Worm (Caenorhabditis elegans) whole organism, midembryonic: ENCODE data around the gene sek-3.

Source experiments
- T22C8.4 ChIP-seq: fragments of 200-800 bp; sonication (Bioruptor generic); IDR thresholded peaks from 2 replicates; pipeline ENCODE4 v1.3.6; 2022; ENCODE audit warnings: missing genetic modification characterization, missing compliant biosample characterization
- cog-1 ChIP-seq: sonication (generic microtip); optimal IDR thresholded peaks from 2 replicates; lab custom pipeline; 2016; ENCODE audit warnings: missing genetic modification characterization, missing compliant biosample characterization
- flt-1 ChIP-seq: fragments of 200-800 bp; sonication (Bioruptor generic); IDR thresholded peaks from 2 replicates; pipeline ENCODE4 v1.3.6; 2022; ENCODE audit warnings: missing genetic modification characterization, missing compliant biosample characterization
- med-1 ChIP-seq: sonication (generic microtip); optimal IDR thresholded peaks from 2 replicates; lab custom pipeline; 2017; ENCODE audit warnings: missing genetic modification characterization, mild to moderate bottlenecking, missing compliant biosample characterization, antibody characterized with exemption, missing genetic modification reagents; ENCODE audit not compliant: insufficient read depth
- ref-1 ChIP-seq: fragments of 200-800 bp; sonication (Bioruptor generic); conservative IDR thresholded peaks from 2 replicates; pipeline ENCODE4 v1.3.6; 2022; ENCODE audit warnings: missing genetic modification reagents, missing genetic modification characterization, missing compliant biosample characterization
- tab-1 ChIP-seq: fragments of 200-800 bp; sonication (Bioruptor generic); IDR thresholded peaks from 2 replicates; pipeline ENCODE4 v1.3.6; 2022; ENCODE audit warnings: missing genetic modification characterization, missing compliant biosample characterization
- ztf-23 ChIP-seq: fragments of 200-800 bp; sonication (Bioruptor generic); IDR thresholded peaks from 2 replicates; pipeline ENCODE4 v1.3.6; 2022; ENCODE audit warnings: missing genetic modification reagents, missing genetic modification characterization, missing compliant biosample characterization
- ztf-29 ChIP-seq: fragments of 200-800 bp; sonication (Bioruptor generic); IDR thresholded peaks from 2 replicates; pipeline ENCODE4 v1.3.6; 2022; ENCODE audit warnings: missing genetic modification reagents, missing genetic modification characterization, missing compliant biosample characterization

DNA sequence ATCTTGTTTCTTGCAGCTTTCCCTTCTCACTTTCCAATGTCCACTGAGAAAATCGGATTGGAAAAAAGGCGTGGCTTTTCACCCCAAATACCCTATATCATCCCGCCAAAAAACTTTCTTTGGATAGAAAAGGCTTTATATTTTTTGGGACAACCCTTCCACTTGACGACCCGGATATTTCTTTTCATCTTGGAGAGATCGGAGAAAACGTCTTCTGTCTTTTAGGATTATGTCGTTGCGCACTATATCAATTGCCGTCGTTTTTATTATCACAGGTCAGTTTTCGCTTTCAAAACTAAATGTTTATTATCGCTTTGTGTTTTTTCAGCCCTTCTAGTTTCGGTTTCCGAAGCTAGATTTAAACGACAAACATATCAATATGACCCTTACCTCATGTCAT, 26.2 kb downstream of the sek-3 start, which contains the start of gene Y64H9A.2:
- TF ChIP-seq ztf-23 (GFP tag; lab: Robert Waterston, UW) (no peak), flt-1 (GFP tag; lab: Robert Waterston, UW) (no peak), T22C8.4 (no peak), ref-1 (no peak), med-1 (GFP tag; lab: Kevin White, UChicago) (no peak), cog-1 (tag; lab: Kevin White, UChicago) (no peak), tab-1 (GFP tag; lab: Robert Waterston, UW) (no peak), ztf-29 (GFP tag; lab: Robert Waterston, UW) (no peak)
